Worm (Caenorhabditis elegans): Measurements from ENCODE around the gene attf-4.

ce11 chrIII:6095654-6096053 is 15.3 kb downstream of the attf-4 start:
- no peak for TF ChIP-seq ama-1 (optimal IDR thresholded peaks at IDR 0.05)
- no peak for TF ChIP-seq fax-1 (tag; optimal IDR thresholded peaks at IDR 0.05)
- no peak for TF ChIP-seq tbx-2 (tag; optimal IDR thresholded peaks at IDR 0.05)
- no peak for TF ChIP-seq F13H6.1 (tag; optimal IDR thresholded peaks at IDR 0.05)
- no peak for TF ChIP-seq lin-11 (tag; optimal IDR thresholded peaks at IDR 0.05)
- TF ChIP-seq sox-2 (GFP tag; IDR thresholded peaks at IDR 0.05) = no peak
- TF ChIP-seq ceh-48 (tag; optimal IDR thresholded peaks at IDR 0.05) = no peak
- no peak for TF ChIP-seq T23F11.4 (GFP tag; optimal IDR thresholded peaks at IDR 0.05)
- TF ChIP-seq sox-4 (tag; optimal IDR thresholded peaks at IDR 0.05) = no peak
- TF ChIP-seq ceh-34 (tag; optimal IDR thresholded peaks at IDR 0.05) = no peak
- TF ChIP-seq dve-1 (tag; optimal IDR thresholded peaks at IDR 0.05) = no peak
